Fruit fly (Drosophila melanogaster): ENCODE data around the gene Vha100-4.

The Vha100-4 gene

dm6 chr3R:18396801-18397604 is 7.4 kb upstream of the Vha100-4 start, which contains the start of gene Vti1b (continued):
- TF ChIP-seq Dip2 (GFP tag; IDR thresholded peaks at IDR 0.05) (no peak), chinmo (GFP tag; IDR thresholded peaks at IDR 0.05; ENCODE audit: partially characterized antibody) (peak; percentile 88; the same call in 2 of the 4 replicates), so (GFP tag; IDR thresholded peaks at IDR 0.05) (peak; percentile 93), lbe (GFP tag; optimal IDR thresholded peaks at IDR 0.05) (peak; percentile 93), otp (GFP tag; IDR thresholded peaks at IDR 0.05) (peak; percentile 95), Hey (tag; optimal IDR thresholded peaks at IDR 0.05) (peak; percentile 0), pum (GFP tag; optimal IDR thresholded peaks at IDR 0.05) (peak; percentile 93), CG12219 (GFP tag; optimal IDR thresholded peaks at IDR 0.05) (peak; percentile 92), tgo (GFP tag; IDR thresholded peaks at IDR 0.05) (peak; percentile 94), luna (GFP tag; optimal IDR thresholded peaks at IDR 0.05) (peak; percentile 81), CG1529 (GFP tag; optimal IDR thresholded peaks at IDR 0.05) (peak; percentile 93), Aef1 (GFP tag; IDR thresholded peaks at IDR 0.05) (peak; percentile 94), wor (GFP tag; IDR thresholded peaks at IDR 0.05) (peak; percentile 93), psq (GFP tag; optimal IDR thresholded peaks at IDR 0.05) (peak; percentile 57), CG6175 (GFP tag; IDR thresholded peaks at IDR 0.05) (peak; percentile 80; the same call in 2 of the 3 replicates), Stat92E (GFP tag; optimal IDR thresholded peaks at IDR 0.05) (peak in 1 of 3 experiments; percentile 89), CG6689 (GFP tag; IDR thresholded peaks at IDR 0.05) (peak; percentile 93), CG14050 (GFP tag; IDR thresholded peaks at IDR 0.05) (peak; percentile 90), Ravus (GFP tag; IDR thresholded peaks at IDR 0.05) (peak; percentile 82), zf30C (GFP tag; optimal IDR thresholded peaks at IDR 0.05) (no peak), ATbp (GFP tag; optimal IDR thresholded peaks at IDR 0.05) (peak; percentile 90), CkIIα-i1 (GFP tag; IDR thresholded peaks at IDR 0.05) (peak; percentile 68; the same call in 1 of the 2 replicates), CG6654 (GFP tag; optimal IDR thresholded peaks at IDR 0.05) (peak; percentile 81), Chrac-16 (GFP tag; optimal IDR thresholded peaks at IDR 0.05) (peak; percentile 96), Sry-β (GFP tag; optimal IDR thresholded peaks at IDR 0.05) (peak; percentile 55), GATAe (GFP tag; conservative IDR thresholded peaks at IDR 0.05) (peak; percentile 71), eve (GFP tag; optimal IDR thresholded peaks at IDR 0.05) (no peak), CG7556 (GFP tag; optimal IDR thresholded peaks at IDR 0.05) (peak; percentile 93), CG34376 (GFP tag; optimal IDR thresholded peaks at IDR 0.05) (peak; percentile 56), Dll (GFP tag; IDR thresholded peaks at IDR 0.05; ENCODE audit: partially characterized antibody) (0 out of 4 replicates have a peak, but pooled peaks have one; percentile 29), h (optimal IDR thresholded peaks at IDR 0.05) (no peak), cad (GFP tag; optimal IDR thresholded peaks at IDR 0.05) (no peak), CG18599 (GFP tag; optimal IDR thresholded peaks at IDR 0.05) (peak; percentile 95), CG1792 (GFP tag; optimal IDR thresholded peaks at IDR 0.05) (peak; percentile 88), Fer3 (tag; optimal IDR thresholded peaks at IDR 0.05) (peak; percentile 93), jigr1 (GFP tag; IDR thresholded peaks at IDR 0.05) (peak; percentile 87), CHES-1-like (GFP tag; optimal IDR thresholded peaks at IDR 0.05) (peak; percentile 90), E2f2 (GFP tag; IDR thresholded peaks at IDR 0.05) (peak; percentile 74), Tbp (GFP tag; optimal IDR thresholded peaks at IDR 0.05) (no peak), pho (GFP tag; optimal IDR thresholded peaks at IDR 0.05) (peak; percentile 91), org-1 (GFP tag; optimal IDR thresholded peaks at IDR 0.05) (peak; percentile 90), bab2 (GFP tag; optimal IDR thresholded peaks at IDR 0.05) (peak; percentile 97), Awh (GFP tag; IDR thresholded peaks at IDR 0.05) (peak; percentile 84), tio (GFP tag; optimal IDR thresholded peaks at IDR 0.05) (peak; percentile 90), Hr39 (optimal IDR thresholded peaks at IDR 0.05) (no peak), CG14710 (tag; optimal IDR thresholded peaks at IDR 0.05) (peak; percentile 93), CG33213 (GFP tag; optimal IDR thresholded peaks at IDR 0.05) (peak; percentile 93), ac (GFP tag; optimal IDR thresholded peaks at IDR 0.05) (peak; percentile 74), E2f1 (GFP tag; IDR thresholded peaks at IDR 0.05) (peak; percentile 90), CG11723 (GFP tag; optimal IDR thresholded peaks at IDR 0.05) (peak; percentile 92)

Measured in whole organism, embryonic.